Worm (Caenorhabditis elegans) whole organism, midembryonic: Measurements from ENCODE around the gene uncp-18.

Experiments used
- flt-1 ChIP-seq: fragments of 200-800 bp; sonication (Bioruptor generic); IDR thresholded peaks from 2 replicates; pipeline ENCODE4 v1.3.6; 2022; ENCODE audit warnings: missing genetic modification characterization, missing compliant biosample characterization
- ztf-29 ChIP-seq: fragments of 200-800 bp; sonication (Bioruptor generic); IDR thresholded peaks from 2 replicates; pipeline ENCODE4 v1.3.6; 2022; ENCODE audit warnings: missing genetic modification reagents, missing genetic modification characterization, missing compliant biosample characterization

- TF ChIP-seq flt-1 (GFP tag; lab: Robert Waterston, UW) (no peak), ztf-29 (GFP tag; lab: Robert Waterston, UW) (no peak)
Observed at ce11 chrIV:373963-374362, 16.4 kb upstream of the uncp-18 start.
